Worm (Caenorhabditis elegans) whole organism, early embryonic: ENCODE data around the gene mes-4.

Experiments used
- ama-1 ChIP-seq: fragments of 150-350 bp; optimal IDR thresholded peaks from 2 replicates; lab custom pipeline; 2014
- ceh-36 ChIP-seq: sonication (generic microtip); optimal IDR thresholded peaks from 2 replicates; lab custom pipeline; 2016; ENCODE audit warnings: missing genetic modification characterization, inconsistent platforms, missing compliant biosample characterization

DNA sequence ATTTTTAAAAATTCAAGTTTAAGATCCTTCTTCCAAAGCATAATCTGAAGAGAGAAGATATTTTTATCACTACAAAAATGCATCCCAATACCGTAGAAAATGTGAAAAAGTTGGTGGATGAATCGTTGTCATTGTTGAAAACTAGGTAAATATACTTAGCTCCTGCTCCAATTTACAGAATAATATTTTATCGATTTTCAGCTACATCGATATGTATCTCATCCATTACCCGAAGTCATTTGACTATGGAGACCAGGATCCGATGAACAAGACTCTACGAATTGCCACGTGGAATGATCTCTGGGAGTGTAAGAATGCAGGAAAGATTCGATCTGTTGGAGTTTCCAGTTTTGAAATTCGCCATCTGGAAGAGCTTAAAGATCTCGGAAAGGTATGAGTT lies 28.9 kb downstream of the mes-4 start:
- no peak for TF ChIP-seq ama-1 (lab: Kevin White, UChicago)
- TF ChIP-seq ceh-36 (tag; lab: Kevin White, UChicago), result no peak
